Worm (Caenorhabditis elegans) whole organism, mixed stage, embryonic: ENCODE results near the gene C02E7.7.
A peak's percentile ranks its signal among the peaks of the same experiment; 100 is the strongest.

Source experiments
- M03D4.4 ChIP-seq: sonication (generic microtip); optimal IDR thresholded peaks from 2 replicates; lab custom pipeline; 2017; ENCODE audit warnings: mild to moderate bottlenecking, missing genetic modification characterization, missing compliant biosample characterization
- bed-3 ChIP-seq: fragments of 200-800 bp; sonication (Bioruptor generic); optimal IDR thresholded peaks from 3 replicates; lab custom pipeline; 2018; ENCODE audit warnings: mild to moderate bottlenecking, missing genetic modification characterization, moderate library complexity, missing compliant biosample characterization
- blmp-1 ChIP-seq: fragments of 150-350 bp; optimal IDR thresholded peaks from 2 replicates; lab custom pipeline; 2014; ENCODE audit warnings: missing biosample characterization, missing genetic modification characterization
- ceh-39 ChIP-seq: fragments of 150-350 bp; optimal IDR thresholded peaks from 2 replicates; lab custom pipeline; 2014; ENCODE audit warnings: missing biosample characterization, missing genetic modification characterization
- ceh-43 ChIP-seq: fragments of 200-800 bp; sonication (Bioruptor generic); optimal IDR thresholded peaks from 2 replicates; lab custom pipeline; 2018; ENCODE audit warnings: mild to moderate bottlenecking, missing genetic modification characterization, moderate library complexity, missing compliant biosample characterization
- ceh-83 ChIP-seq: fragments of 200-800 bp; sonication (Bioruptor generic); optimal IDR thresholded peaks from 2 replicates; lab custom pipeline; 2018; ENCODE audit warnings: mild to moderate bottlenecking, missing genetic modification characterization, missing compliant biosample characterization
- ces-1 ChIP-seq: fragments of 150-350 bp; optimal IDR thresholded peaks from 2 replicates; lab custom pipeline; 2014; ENCODE audit warnings: missing biosample characterization, missing genetic modification reagents, missing genetic modification characterization
- cnd-1 ChIP-seq: fragments of 200-800 bp; sonication (Bioruptor generic); optimal IDR thresholded peaks from 2 replicates; lab custom pipeline; 2018; ENCODE audit warnings: mild to moderate bottlenecking, missing genetic modification characterization, missing compliant biosample characterization
- drap-1 ChIP-seq: fragments of 200-800 bp; sonication (Bioruptor generic); optimal IDR thresholded peaks from 3 replicates; lab custom pipeline; 2018; ENCODE audit warnings: mild to moderate bottlenecking, missing genetic modification characterization, missing compliant biosample characterization
- elt-1 ChIP-seq: sonication (generic microtip); optimal IDR thresholded peaks from 2 replicates; lab custom pipeline; 2017; ENCODE audit warnings: missing genetic modification characterization, mild to moderate bottlenecking, missing compliant biosample characterization, antibody characterized with exemption, moderate library complexity, borderline replicate concordance; ENCODE audit not compliant: insufficient read depth
- flh-1 ChIP-seq: fragments of 200-800 bp; sonication (Bioruptor generic); optimal IDR thresholded peaks from 2 replicates; lab custom pipeline; 2018; ENCODE audit warnings: mild to moderate bottlenecking, missing genetic modification characterization, moderate library complexity, missing compliant biosample characterization
- ham-2 ChIP-seq: fragments of 200-800 bp; sonication (Bioruptor generic); optimal IDR thresholded peaks from 2 replicates; lab custom pipeline; 2018; ENCODE audit warnings: mild to moderate bottlenecking, missing genetic modification characterization, missing compliant biosample characterization
- hlh-1 ChIP-seq: fragments of 150-350 bp; optimal IDR thresholded peaks from 2 replicates; lab custom pipeline; 2014; ENCODE audit warnings: missing biosample characterization, missing genetic modification reagents, missing genetic modification characterization
- lin-13 ChIP-seq: fragments of 150-350 bp; optimal IDR thresholded peaks from 2 replicates; lab custom pipeline; 2014; ENCODE audit warnings: missing biosample characterization, missing genetic modification characterization
- lsy-2 ChIP-seq: fragments of 150-350 bp; optimal IDR thresholded peaks from 2 replicates; lab custom pipeline; 2014; ENCODE audit warnings: missing biosample characterization, missing genetic modification characterization
- mab-5 ChIP-seq: fragments of 150-350 bp; optimal IDR thresholded peaks from 2 replicates; lab custom pipeline; 2014; ENCODE audit warnings: missing biosample characterization, missing genetic modification characterization
- mep-1 ChIP-seq: fragments of 150-350 bp; optimal IDR thresholded peaks from 2 replicates; lab custom pipeline; 2017; ENCODE audit warnings: missing biosample characterization, missing genetic modification reagents, missing genetic modification characterization, inconsistent platforms
- mls-2 ChIP-seq: sonication (generic microtip); optimal IDR thresholded peaks from 2 replicates; lab custom pipeline; 2016; ENCODE audit warnings: mild to moderate bottlenecking, missing genetic modification characterization, moderate library complexity, missing compliant biosample characterization
- nhr-12 ChIP-seq: fragments of 150-350 bp; optimal IDR thresholded peaks from 2 replicates; lab custom pipeline; 2014; ENCODE audit warnings: missing biosample characterization, missing genetic modification characterization
- nhr-2 ChIP-seq: fragments of 150-350 bp; optimal IDR thresholded peaks from 2 replicates; lab custom pipeline; 2014; ENCODE audit warnings: missing biosample characterization, missing genetic modification characterization
- nhr-237 ChIP-seq: fragments of 150-350 bp; optimal IDR thresholded peaks from 2 replicates; lab custom pipeline; 2014; ENCODE audit warnings: missing biosample characterization, missing genetic modification characterization
- nhr-76 ChIP-seq: sonication (generic microtip); optimal IDR thresholded peaks from 2 replicates; lab custom pipeline; 2017; ENCODE audit warnings: missing biosample characterization, missing genetic modification characterization
- pha-4 ChIP-seq: fragments of 150-350 bp; optimal IDR thresholded peaks from 2 replicates; lab custom pipeline; 2018; ENCODE audit warnings: missing biosample characterization, missing genetic modification reagents, missing genetic modification characterization
- sem-2 ChIP-seq: fragments of 200-800 bp; sonication (Bioruptor generic); optimal IDR thresholded peaks from 2 replicates; lab custom pipeline; 2018; ENCODE audit warnings: mild to moderate bottlenecking, missing genetic modification characterization, missing compliant biosample characterization
- sptf-1 ChIP-seq: sonication (generic microtip); optimal IDR thresholded peaks from 2 replicates; lab custom pipeline; 2017; ENCODE audit warnings: mild to moderate bottlenecking, missing genetic modification characterization, moderate library complexity, missing compliant biosample characterization
- unc-120 ChIP-seq: sonication (generic microtip); optimal IDR thresholded peaks from 2 replicates; lab custom pipeline; 2017; ENCODE audit warnings: missing genetic modification characterization, missing compliant biosample characterization; ENCODE audit not compliant: poor library complexity, severe bottlenecking
- unc-62 ChIP-seq: fragments of 150-350 bp; optimal IDR thresholded peaks from 2 replicates; lab custom pipeline; 2014; ENCODE audit warnings: missing biosample characterization, missing genetic modification reagents, missing genetic modification characterization
- zip-8 ChIP-seq: fragments of 150-350 bp; optimal IDR thresholded peaks from 2 replicates; lab custom pipeline; 2014; ENCODE audit warnings: missing biosample characterization, missing genetic modification characterization
- ztf-11 ChIP-seq: fragments of 150-350 bp; optimal IDR thresholded peaks from 2 replicates; lab custom pipeline; 2014; ENCODE audit warnings: missing biosample characterization, missing genetic modification characterization

The C02E7.7 gene

DNA sequence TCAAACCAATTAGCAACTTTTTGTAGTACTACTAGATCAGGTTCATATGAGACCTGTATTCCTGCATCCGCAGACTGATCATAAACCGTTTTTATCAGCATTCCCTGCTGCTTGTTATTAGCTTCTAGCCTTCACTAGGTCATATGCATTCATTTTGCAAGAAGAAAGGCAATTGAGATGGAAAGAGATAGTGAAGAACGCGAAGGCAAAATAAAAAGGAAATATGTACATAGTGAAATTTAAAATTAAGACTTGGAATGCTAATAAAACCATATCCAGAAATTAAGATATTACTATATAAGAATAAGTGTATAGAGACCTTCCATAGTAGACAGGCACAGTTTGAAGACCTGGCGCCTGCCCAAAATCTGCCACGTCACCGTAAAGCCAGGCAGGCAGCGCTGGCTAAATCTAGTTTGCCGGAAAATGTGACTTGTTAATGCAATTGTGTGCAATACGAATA, 2.3 kb upstream of the C02E7.7 start, which contains the start of the genes C02E7.8 and srh-23:
C02E7.8 (minus strand) TSS at position 101 of the 463 bp plus-strand sequence.
srh-23 (plus strand) TSS at position 413 of the 463 bp plus-strand sequence.
- TF ChIP-seq zip-8 (tag; lab: Kevin White, UChicago) = no peak
- no peak for TF ChIP-seq ces-1 (GFP tag; lab: Kevin White, UChicago)
- no peak for TF ChIP-seq mab-5 (tag; lab: Kevin White, UChicago)
- TF ChIP-seq nhr-2 (tag; lab: Kevin White, UChicago) = no peak
- TF ChIP-seq nhr-12 (tag; lab: Kevin White, UChicago) = no peak
- no peak for TF ChIP-seq lsy-2 (tag; lab: Kevin White, UChicago)
- no peak for TF ChIP-seq ham-2
- TF ChIP-seq unc-120 (tag; lab: Kevin White, UChicago) = no peak
- no peak for TF ChIP-seq sem-2 (GFP tag; lab: Kevin White, UChicago)
- no peak for TF ChIP-seq M03D4.4 (tag; lab: Kevin White, UChicago)
- no peak for TF ChIP-seq drap-1 (GFP tag; lab: Kevin White, UChicago)
- no peak for TF ChIP-seq lin-13
- TF ChIP-seq hlh-1 (tag; lab: Kevin White, UChicago) = no peak
- TF ChIP-seq, all 35 proteins: peak for 0

DNA sequence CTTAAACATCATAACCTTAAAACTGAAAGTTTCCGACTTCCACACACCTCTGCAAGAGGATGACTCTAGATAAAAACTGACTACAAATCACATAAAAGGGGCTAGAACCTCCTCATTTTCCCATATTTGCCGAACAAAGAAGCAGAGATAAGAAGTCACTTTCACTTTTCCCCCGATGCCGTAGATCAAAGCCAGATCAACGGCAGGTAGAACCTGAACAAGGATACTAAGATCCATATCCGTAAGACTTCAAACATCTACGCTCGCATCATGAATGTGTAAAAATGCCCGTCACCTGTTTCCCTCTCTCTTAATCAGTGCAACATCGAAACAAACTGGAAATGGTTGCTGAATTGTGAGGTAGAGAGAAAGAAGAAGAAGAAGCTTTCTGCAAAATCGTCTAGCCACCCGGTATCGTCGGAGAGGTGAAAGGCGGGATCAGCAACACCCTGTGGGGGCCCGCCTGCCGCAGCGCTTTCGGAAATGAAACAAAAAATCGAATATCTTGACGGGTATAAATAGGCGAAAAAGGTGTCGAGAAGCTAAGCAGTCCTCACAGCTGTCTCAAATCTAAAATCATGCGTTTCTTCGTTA, 387 bp upstream of the C02E7.7 start, which contains the start of gene C02E7.6:
C02E7.6 (plus strand) TSS at position 544 of the 594 bp plus-strand sequence.
- TF ChIP-seq flh-1 (GFP tag; lab: Kevin White, UChicago) = no peak
- TF ChIP-seq unc-62 (GFP tag; lab: Kevin White, UChicago) = peak; percentile 16
- no peak for TF ChIP-seq M03D4.4 (tag; lab: Kevin White, UChicago)
- TF ChIP-seq hlh-1 (tag; lab: Kevin White, UChicago) = no peak
- TF ChIP-seq unc-120 (tag; lab: Kevin White, UChicago) = no peak
- TF ChIP-seq ceh-83 (GFP tag; lab: Kevin White, UChicago) = no peak
- TF ChIP-seq nhr-2 (tag; lab: Kevin White, UChicago) = no peak
- no peak for TF ChIP-seq pha-4 (tag; lab: Kevin White, UChicago)
- no peak for TF ChIP-seq bed-3
- no peak for TF ChIP-seq nhr-76 (tag; lab: Kevin White, UChicago)
- TF ChIP-seq mls-2 (tag; lab: Kevin White, UChicago) = no peak
- TF ChIP-seq mep-1 = no peak
- peak; percentile 90 for TF ChIP-seq elt-1 (tag; lab: Kevin White, UChicago)
- no peak for TF ChIP-seq cnd-1 (tag; lab: Kevin White, UChicago)
- no peak for TF ChIP-seq sem-2 (GFP tag; lab: Kevin White, UChicago)
- TF ChIP-seq drap-1 (GFP tag; lab: Kevin White, UChicago) = no peak
- TF ChIP-seq ham-2 = no peak
- TF ChIP-seq ceh-43 (GFP tag; lab: Kevin White, UChicago) = no peak
- peak; percentile 14 for TF ChIP-seq nhr-237 (tag; lab: Kevin White, UChicago)
- TF ChIP-seq lin-13 = no peak
- no peak for TF ChIP-seq nhr-12 (tag; lab: Kevin White, UChicago)
- peak; percentile 67 for TF ChIP-seq blmp-1 (tag; lab: Kevin White, UChicago)
- TF ChIP-seq mab-5 (tag; lab: Kevin White, UChicago) = no peak
- no peak for TF ChIP-seq ces-1 (GFP tag; lab: Kevin White, UChicago)
- TF ChIP-seq, all 35 proteins: peak for 4

DNA sequence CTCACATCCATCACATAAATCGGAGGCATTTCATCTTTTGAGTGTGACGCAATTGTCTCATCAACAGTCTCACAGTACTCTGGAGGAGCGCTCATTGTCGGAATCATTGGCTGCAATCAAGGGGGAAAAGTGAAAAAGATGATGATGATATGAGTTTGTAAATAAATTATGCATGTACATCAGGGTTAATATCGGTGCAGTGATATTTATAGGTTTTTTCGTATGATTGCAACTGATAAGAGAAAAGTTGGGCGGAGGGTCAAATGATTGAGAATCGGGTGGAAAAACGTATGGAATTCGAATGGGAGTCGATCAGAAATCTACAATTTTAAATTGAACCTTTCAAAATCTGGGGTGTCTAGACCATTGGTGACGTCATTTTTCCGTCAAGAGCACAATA, 3.5 kb downstream of the C02E7.7 start, which contains the start of gene H23N18.6:
H23N18.6 (minus strand) TSS at position 201 of the 400 bp plus-strand sequence.
- TF ChIP-seq lsy-2 (tag; lab: Kevin White, UChicago) (no peak), sptf-1 (no peak), mab-5 (tag; lab: Kevin White, UChicago) (no peak), nhr-76 (tag; lab: Kevin White, UChicago) (no peak), nhr-12 (tag; lab: Kevin White, UChicago) (no peak), ztf-11 (no peak), pha-4 (tag; lab: Kevin White, UChicago) (no peak), elt-1 (tag; lab: Kevin White, UChicago) (no peak), bed-3 (no peak), ceh-39 (tag; lab: Kevin White, UChicago) (no peak), nhr-2 (tag; lab: Kevin White, UChicago) (no peak)

DNA sequence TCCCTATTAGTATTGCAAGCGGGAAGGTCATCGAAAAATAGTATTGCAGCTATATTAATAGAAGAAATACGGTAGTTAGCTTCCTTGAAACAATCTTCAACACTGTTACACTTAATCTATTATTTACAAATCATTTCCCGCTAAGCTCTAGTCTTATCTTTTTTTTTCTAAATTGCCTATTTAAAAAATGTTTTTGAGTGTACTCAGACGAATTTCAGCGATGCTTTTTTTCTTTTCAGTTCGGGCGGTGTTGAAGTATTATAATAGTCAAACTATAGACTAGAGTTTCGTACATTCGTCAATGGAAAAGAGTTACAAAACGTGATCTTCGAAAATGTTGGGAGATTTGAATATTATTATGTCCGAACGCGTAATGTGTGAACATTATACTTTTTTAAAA, 4.5 kb downstream of the C02E7.7 start:
- TF ChIP-seq zip-8 (tag; lab: Kevin White, UChicago) = no peak
